Worm (Caenorhabditis elegans) whole organism, L1 larva: ENCODE data around the gene cyp-13A5.

ENCODE experiments used
- lin-39 ChIP-seq: fragments of 150-350 bp; optimal IDR thresholded peaks from 2 replicates; lab custom pipeline; 2014; ENCODE audit warnings: missing biosample characterization, missing genetic modification reagents, missing genetic modification characterization
- nhr-20 ChIP-seq: sonication (generic microtip); optimal IDR thresholded peaks from 2 replicates; lab custom pipeline; 2016; ENCODE audit warnings: mild to moderate bottlenecking, missing genetic modification characterization, missing compliant biosample characterization

- TF ChIP-seq nhr-20 (tag; lab: Kevin White, UChicago): no peak
- TF ChIP-seq lin-39: no peak
These were observed 26.8 kb upstream of the cyp-13A5 start for ce11 chrII:9826946-9827345.
